Worm (Caenorhabditis elegans) whole organism, mixed stage, embryonic: ENCODE data around the gene T21B10.3.

ENCODE experiments used
- blmp-1 ChIP-seq: fragments of 150-350 bp; optimal IDR thresholded peaks from 2 replicates; lab custom pipeline; 2014; ENCODE audit warnings: missing biosample characterization, missing genetic modification characterization
- ces-1 ChIP-seq: fragments of 150-350 bp; optimal IDR thresholded peaks from 2 replicates; lab custom pipeline; 2014; ENCODE audit warnings: missing biosample characterization, missing genetic modification reagents, missing genetic modification characterization
- elt-3 ChIP-seq: fragments of 150-350 bp; optimal IDR thresholded peaks from 2 replicates; lab custom pipeline; 2014; ENCODE audit warnings: missing biosample characterization, missing genetic modification characterization
- lin-32 ChIP-seq: fragments of 200-800 bp; sonication (Bioruptor generic); optimal IDR thresholded peaks from 2 replicates; lab custom pipeline; 2018; ENCODE audit warnings: mild to moderate bottlenecking, missing genetic modification characterization, missing compliant biosample characterization
- nhr-237 ChIP-seq: fragments of 150-350 bp; optimal IDR thresholded peaks from 2 replicates; lab custom pipeline; 2014; ENCODE audit warnings: missing biosample characterization, missing genetic modification characterization
- nhr-28 ChIP-seq: fragments of 150-350 bp; optimal IDR thresholded peaks from 2 replicates; lab custom pipeline; 2014; ENCODE audit warnings: missing biosample characterization, missing genetic modification characterization
- pha-4 ChIP-seq: fragments of 150-350 bp; optimal IDR thresholded peaks from 2 replicates; lab custom pipeline; 2018; ENCODE audit warnings: missing biosample characterization, missing genetic modification reagents, missing genetic modification characterization
- unc-39 ChIP-seq: fragments of 150-350 bp; optimal IDR thresholded peaks from 2 replicates; lab custom pipeline; 2014; ENCODE audit warnings: missing biosample characterization, missing genetic modification characterization

DNA sequence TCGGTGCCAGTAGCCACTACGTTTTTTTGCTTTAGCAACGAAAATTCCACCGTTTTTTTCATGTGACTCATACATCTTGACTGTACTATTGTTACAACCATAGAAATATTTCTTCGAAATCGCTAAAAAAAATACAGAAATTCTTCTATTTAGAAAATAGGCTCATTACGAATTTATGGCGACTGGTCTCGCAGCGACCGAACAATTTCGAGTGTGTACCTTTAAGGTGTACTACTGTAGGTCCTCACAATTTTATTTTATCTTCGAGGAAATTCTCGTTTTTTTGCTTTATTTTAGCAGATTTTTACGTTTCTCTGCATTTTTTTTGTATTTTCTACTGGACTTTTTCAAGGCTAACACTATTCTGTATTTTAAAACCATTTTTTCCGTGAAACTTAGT, 44.2 kb upstream of the T21B10.3 start:
- TF ChIP-seq elt-3 (tag; lab: Kevin White, UChicago) = no peak
- no peak for TF ChIP-seq unc-39 (tag; lab: Kevin White, UChicago)
- no peak for TF ChIP-seq nhr-28
- TF ChIP-seq ces-1 (GFP tag; lab: Kevin White, UChicago) = no peak
- TF ChIP-seq nhr-237 (tag; lab: Kevin White, UChicago) = no peak
- no peak for TF ChIP-seq blmp-1 (tag; lab: Kevin White, UChicago)
- TF ChIP-seq lin-32 (GFP tag; lab: Kevin White, UChicago) = no peak
- no peak for TF ChIP-seq pha-4 (tag; lab: Kevin White, UChicago)
